Worm (Caenorhabditis elegans): ENCODE data around the gene rbd-1.

DNA sequence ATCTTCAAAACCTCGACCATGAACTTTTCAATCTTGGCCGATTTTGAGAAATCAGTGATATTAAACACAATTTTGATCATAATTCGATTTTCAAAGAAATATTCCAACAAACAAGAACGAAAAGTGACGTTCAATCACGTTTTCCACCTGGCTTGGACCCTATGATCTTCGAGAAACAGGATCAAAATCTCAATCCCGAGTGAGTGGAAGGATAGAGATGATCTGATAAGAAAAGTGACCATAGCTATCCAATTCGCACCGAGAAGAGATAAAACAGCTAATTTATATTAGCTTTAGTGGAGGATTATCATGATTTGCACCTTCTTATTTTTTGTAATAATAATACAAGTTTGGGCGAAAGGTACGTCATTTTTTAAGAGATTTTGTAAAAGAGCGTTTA, 3.7 kb upstream of the rbd-1 start, which contains the start of gene T23F6.2:
- TF ChIP-seq unc-62 (GFP tag; optimal IDR thresholded peaks at IDR 0.05) (no peak), ces-1 (GFP tag; optimal IDR thresholded peaks at IDR 0.05) (no peak), snpc-4 (tag; optimal IDR thresholded peaks at IDR 0.05) (no peak), nhr-12 (tag; optimal IDR thresholded peaks at IDR 0.05) (no peak), lin-13 (tag; optimal IDR thresholded peaks at IDR 0.05) (no peak), tbx-8 (GFP tag; optimal IDR thresholded peaks at IDR 0.05) (no peak), mep-1 (tag; optimal IDR thresholded peaks at IDR 0.05) (no peak), blmp-1 (tag; optimal IDR thresholded peaks at IDR 0.05) (no peak), pha-4 (tag; optimal IDR thresholded peaks at IDR 0.05) (no peak), nhr-237 (tag; optimal IDR thresholded peaks at IDR 0.05) (no peak), elt-3 (tag; optimal IDR thresholded peaks at IDR 0.05) (no peak), mab-5 (tag; optimal IDR thresholded peaks at IDR 0.05) (no peak), ceh-39 (tag; optimal IDR thresholded peaks at IDR 0.05) (no peak)
